Worm (Caenorhabditis elegans) whole organism, L1 larva: Measurements from ENCODE around the gene dph-1.

Experiments used
- C34B4.2 ChIP-seq: sonication (generic microtip); optimal IDR thresholded peaks from 2 replicates; lab custom pipeline; 2017; ENCODE audit warnings: mild to moderate bottlenecking, missing genetic modification characterization, missing compliant biosample characterization
- blmp-1 ChIP-seq: fragments of 150-350 bp; optimal IDR thresholded peaks from 2 replicates; lab custom pipeline; 2014; ENCODE audit warnings: missing biosample characterization, missing genetic modification characterization
- efl-3 ChIP-seq: fragments of 200-800 bp; sonication (Bioruptor generic); optimal IDR thresholded peaks from 2 replicates; lab custom pipeline; 2018; ENCODE audit warnings: mild to moderate bottlenecking, missing genetic modification characterization, missing compliant biosample characterization
- egl-27 ChIP-seq, 2 experiments: fragments of 150-350 bp in 1 of 2; sonication (generic microtip); optimal IDR thresholded peaks; 3 replicates each; lab custom pipeline; 2017 to 2018; ENCODE audit warnings: missing biosample characterization in 2 of 2, missing genetic modification characterization in 2 of 2, missing genetic modification reagents in 2 of 2
- elt-2 ChIP-seq: sonication (generic microtip); optimal IDR thresholded peaks from 2 replicates; lab custom pipeline; 2016; ENCODE audit warnings: missing genetic modification characterization, mild to moderate bottlenecking, inconsistent platforms, missing compliant biosample characterization, missing genetic modification reagents
- fos-1 ChIP-seq: fragments of 150-350 bp; optimal IDR thresholded peaks from 2 replicates; lab custom pipeline; 2014; ENCODE audit warnings: missing biosample characterization, missing genetic modification characterization
- lin-39 ChIP-seq: fragments of 150-350 bp; optimal IDR thresholded peaks from 2 replicates; lab custom pipeline; 2014; ENCODE audit warnings: missing biosample characterization, missing genetic modification reagents, missing genetic modification characterization
- lsy-2 ChIP-seq, 2 experiments: fragments of 150-350 bp; optimal IDR thresholded peaks; 2 replicates each; lab custom pipeline; 2014; ENCODE audit warnings: missing biosample characterization in 2 of 2, missing genetic modification characterization in 2 of 2
- nhr-76 ChIP-seq: sonication (generic microtip); optimal IDR thresholded peaks from 2 replicates; lab custom pipeline; 2017; ENCODE audit warnings: missing biosample characterization, missing genetic modification characterization
- nhr-77 ChIP-seq: fragments of 150-350 bp; optimal IDR thresholded peaks from 2 replicates; lab custom pipeline; 2014; ENCODE audit warnings: missing biosample characterization, missing genetic modification characterization
- sox-4 ChIP-seq: sonication (generic microtip); optimal IDR thresholded peaks from 2 replicates; lab custom pipeline; 2016; ENCODE audit warnings: missing genetic modification characterization, missing compliant biosample characterization
- unc-30 ChIP-seq: sonication (generic microtip); optimal IDR thresholded peaks from 2 replicates; lab custom pipeline; 2017; ENCODE audit warnings: missing biosample characterization, missing genetic modification characterization

DNA sequence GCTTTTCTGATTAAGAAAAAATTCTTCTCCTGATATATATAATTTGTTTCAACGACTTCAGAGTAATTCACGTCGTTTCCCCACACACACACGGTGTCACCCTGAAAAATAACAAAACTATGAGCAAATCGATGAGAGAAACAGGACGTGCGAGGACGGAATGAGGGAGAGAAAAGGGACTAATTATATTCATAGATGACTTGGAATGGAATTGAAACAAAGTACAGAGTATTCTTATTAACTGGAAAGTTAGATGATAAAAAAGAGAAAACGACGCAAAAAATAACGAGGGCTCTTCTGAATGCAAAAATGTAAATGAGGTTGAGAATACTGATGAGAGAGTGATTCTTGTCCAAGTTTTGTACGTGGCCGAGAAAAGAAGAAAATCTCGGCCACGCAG is 36.4 kb upstream of the dph-1 start, which contains the start of gene C46F11.6:
- TF ChIP-seq nhr-76 (no peak), elt-2 (no peak), blmp-1 (tag; lab: Kevin White, UChicago) (no peak), C34B4.2 (tag; lab: Kevin White, UChicago) (no peak), nhr-77 (tag; lab: Kevin White, UChicago) (no peak), lin-39 (no peak), egl-27 (tag; optimal IDR thresholded peaks at IDR 0.05; lab: Kevin White, UChicago) (no peak), sox-4 (no peak), fos-1 (tag; lab: Kevin White, UChicago) (no peak), unc-30 (tag; lab: Kevin White, UChicago) (no peak), lsy-2 (tag; optimal IDR thresholded peaks at IDR 0.05; lab: Kevin White, UChicago) (no peak), efl-3 (GFP tag; lab: Kevin White, UChicago) (no peak)
